Worm (Caenorhabditis elegans): ENCODE measurements around the gene R08C7.8.

- TF ChIP-seq ama-1 (optimal IDR thresholded peaks at IDR 0.05): no peak
- TF ChIP-seq Y22D7AL.16 (tag; optimal IDR thresholded peaks at IDR 0.05): no peak
- TF ChIP-seq hlh-13 (GFP tag; optimal IDR thresholded peaks at IDR 0.05): no peak
- TF ChIP-seq lim-6 (tag; optimal IDR thresholded peaks at IDR 0.05): no peak
- TF ChIP-seq pax-1 (tag; optimal IDR thresholded peaks at IDR 0.05): no peak
These were observed 34.8 kb downstream of the R08C7.8 start for ce11 chrIV:4399418-4400136.

Data from whole organism, late embryonic.